Worm (Caenorhabditis elegans) whole organism, L1 larva: Measurements from ENCODE around the gene gfi-3.

ENCODE experiments used
- alr-1 ChIP-seq: fragments of 200-800 bp; sonication (Bioruptor generic); optimal IDR thresholded peaks from 2 replicates; lab custom pipeline; 2018; ENCODE audit warnings: borderline replicate concordance, mild to moderate bottlenecking, missing genetic modification characterization, missing compliant biosample characterization
- dpl-1 ChIP-seq, 3 experiments: fragments of 150-350 bp in 2 of 3; sonication (generic microtip) in 1 of 3; optimal IDR thresholded peaks; 2 replicates each; lab custom pipeline; 2014 to 2017; ENCODE audit warnings: missing biosample characterization in 3 of 3, missing genetic modification characterization in 3 of 3, missing genetic modification reagents in 3 of 3
- elt-2 ChIP-seq: sonication (generic microtip); optimal IDR thresholded peaks from 2 replicates; lab custom pipeline; 2016; ENCODE audit warnings: missing genetic modification characterization, mild to moderate bottlenecking, inconsistent platforms, missing compliant biosample characterization, missing genetic modification reagents
- lin-15B ChIP-seq: fragments of 150-350 bp; sonication (generic microtip); optimal IDR thresholded peaks from 3 replicates; lab custom pipeline; 2014; ENCODE audit warnings: missing biosample characterization, missing genetic modification characterization
- lin-35 ChIP-seq, 2 experiments: fragments of 150-350 bp; optimal IDR thresholded peaks; 2 replicates each; lab custom pipeline; 2014; ENCODE audit warnings: missing biosample characterization in 2 of 2, missing genetic modification characterization in 2 of 2, missing genetic modification reagents in 2 of 2
- nhr-11 ChIP-seq: fragments of 150-350 bp; optimal IDR thresholded peaks from 2 replicates; lab custom pipeline; 2014; ENCODE audit warnings: missing biosample characterization, missing genetic modification characterization
- nhr-76 ChIP-seq: sonication (generic microtip); optimal IDR thresholded peaks from 2 replicates; lab custom pipeline; 2017; ENCODE audit warnings: missing biosample characterization, missing genetic modification characterization
- unc-130 ChIP-seq: fragments of 150-350 bp; optimal IDR thresholded peaks from 2 replicates; lab custom pipeline; 2017; ENCODE audit warnings: missing biosample characterization, missing genetic modification characterization, inconsistent platforms
- vab-15 ChIP-seq: sonication (generic microtip); optimal IDR thresholded peaks from 2 replicates; lab custom pipeline; 2017; ENCODE audit warnings: missing genotype, mild to moderate bottlenecking, missing genetic modification characterization, missing compliant biosample characterization
- ztf-11 ChIP-seq, 2 experiments: sonication (generic microtip); optimal IDR thresholded peaks; 2 replicates each; lab custom pipeline; 2016 to 2017; ENCODE audit warnings: missing genetic modification characterization in 2 of 2, missing biosample characterization in 1 of 2, missing compliant biosample characterization in 1 of 2

DNA sequence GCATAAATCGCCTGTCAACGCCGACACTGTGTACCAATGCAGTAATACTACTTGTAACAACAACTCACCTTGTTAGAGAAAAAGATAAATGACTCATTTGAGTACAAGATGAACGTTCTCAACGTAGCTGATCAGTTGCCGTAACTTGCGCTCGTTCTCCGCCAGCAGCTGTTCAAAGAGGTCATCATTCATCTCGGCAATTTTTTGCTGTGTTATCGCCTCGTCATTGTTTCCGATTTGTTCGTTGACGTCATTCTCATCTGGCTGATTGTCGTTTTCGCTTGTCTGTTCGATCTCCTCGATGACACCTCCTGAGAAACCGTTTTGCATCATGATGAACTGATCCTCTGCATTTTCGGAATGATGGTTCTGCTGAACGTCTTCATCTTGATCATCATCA is 22.9 kb downstream of the gfi-3 start:
- TF ChIP-seq unc-130 (no peak), vab-15 (tag; lab: Kevin White, UChicago) (no peak), dpl-1 (GFP tag; optimal IDR thresholded peaks at IDR 0.05; lab: Kevin White, UChicago) (no peak), ztf-11 (tag; optimal IDR thresholded peaks at IDR 0.05; lab: Kevin White, UChicago) (no peak), nhr-76 (tag; lab: Kevin White, UChicago) (no peak), lin-15B (tag; lab: Kevin White, UChicago) (no peak), lin-35 (GFP tag; optimal IDR thresholded peaks at IDR 0.05; lab: Kevin White, UChicago) (no peak), nhr-11 (tag; lab: Kevin White, UChicago) (no peak), elt-2 (tag; lab: Kevin White, UChicago) (no peak), alr-1 (tag; lab: Kevin White, UChicago) (no peak)
